Fruit fly (Drosophila melanogaster) whole organism, embryonic: ENCODE data around the gene SP555.
A peak's percentile ranks its signal among the peaks of the same experiment; 100 is the strongest.

Experiments
- Ada2b ChIP-seq: fragments of 200-800 bp; sonication (Bioruptor generic); IDR thresholded peaks from 2 replicates; pipeline ENCODE4 v1.3.6; 2022; ENCODE audit warnings: missing biosample characterization, missing genetic modification characterization
- Atf-2 ChIP-seq: fragments of 200-800 bp; sonication (Bioruptor generic); optimal IDR thresholded peaks from 2 replicates; lab custom pipeline; 2016; ENCODE audit warnings: missing biosample characterization, missing genetic modification characterization
- B-H2 ChIP-seq: fragments of 200-800 bp; sonication (Bioruptor generic); optimal IDR thresholded peaks from 2 replicates; lab custom pipeline; 2018; ENCODE audit warnings: missing biosample characterization, mild to moderate bottlenecking, missing genetic modification characterization
- BtbVII ChIP-seq: fragments of 200-800 bp; sonication (Bioruptor generic); optimal IDR thresholded peaks from 3 replicates; lab custom pipeline; 2017; ENCODE audit warnings: missing biosample characterization, mild to moderate bottlenecking, missing genetic modification characterization
- CG10209 ChIP-seq: fragments of 200-800 bp; sonication (Bioruptor generic); optimal IDR thresholded peaks from 3 replicates; lab custom pipeline; 2017; ENCODE audit warnings: missing biosample characterization, mild to moderate bottlenecking, missing genetic modification characterization, missing genetic modification reagents
- CG12769 ChIP-seq: fragments of 200-800 bp; sonication (Bioruptor generic); optimal IDR thresholded peaks from 2 replicates; lab custom pipeline; 2019; ENCODE audit warnings: missing biosample characterization, mild to moderate bottlenecking, missing genetic modification characterization, moderate library complexity
- CG13287 ChIP-seq: fragments of 200-800 bp; sonication (Bioruptor generic); IDR thresholded peaks from 2 replicates; pipeline ENCODE4 v1.3.6; 2022; ENCODE audit warnings: missing biosample characterization, missing genetic modification characterization; ENCODE audit not compliant: partially characterized antibody
- CG13296 ChIP-seq: fragments of 200-800 bp; sonication (Bioruptor generic); optimal IDR thresholded peaks from 3 replicates; lab custom pipeline; 2018; ENCODE audit warnings: missing biosample characterization, mild to moderate bottlenecking, missing genetic modification characterization
- CG13424 ChIP-seq: fragments of 200-800 bp; sonication (Bioruptor generic); optimal IDR thresholded peaks from 2 replicates; lab custom pipeline; 2019; ENCODE audit warnings: missing biosample characterization, mild to moderate bottlenecking, missing genetic modification characterization, moderate library complexity
- CG13624 ChIP-seq: fragments of 200-800 bp; sonication (Bioruptor generic); optimal IDR thresholded peaks from 2 replicates; lab custom pipeline; 2016; ENCODE audit warnings: missing biosample characterization, missing genetic modification characterization
- CG13894 ChIP-seq: fragments of 200-800 bp; sonication (Bioruptor generic); optimal IDR thresholded peaks from 3 replicates; lab custom pipeline; 2018; ENCODE audit warnings: missing biosample characterization, mild to moderate bottlenecking, missing genetic modification characterization, moderate library complexity
- CG14710 ChIP-seq: fragments of 200-800 bp; sonication (Bioruptor generic); optimal IDR thresholded peaks from 3 replicates; lab custom pipeline; 2019; ENCODE audit warnings: missing biosample characterization, mild to moderate bottlenecking, missing genetic modification characterization, moderate library complexity
- CG15479 ChIP-seq: fragments of 200-800 bp; sonication (Bioruptor generic); optimal IDR thresholded peaks from 3 replicates; lab custom pipeline; 2019; ENCODE audit warnings: missing biosample characterization, mild to moderate bottlenecking, missing genetic modification characterization, moderate library complexity
- CG15514 ChIP-seq: fragments of 200-800 bp; sonication (Bioruptor generic); optimal IDR thresholded peaks from 3 replicates; lab custom pipeline; 2017; ENCODE audit warnings: missing biosample characterization, missing genetic modification characterization, mild to moderate bottlenecking, moderate library complexity, missing genetic modification reagents
- CG17361 ChIP-seq: fragments of 200-800 bp; sonication (Bioruptor generic); IDR thresholded peaks from 3 replicates; pipeline ENCODE4 v1.3.6; 2022; ENCODE audit warnings: missing biosample characterization, missing genetic modification characterization
- CG17568 ChIP-seq: fragments of 200-800 bp; sonication (Bioruptor generic); optimal IDR thresholded peaks from 2 replicates; lab custom pipeline; 2018; ENCODE audit warnings: missing biosample characterization, mild to moderate bottlenecking, missing genetic modification characterization, moderate library complexity
- CG18476 ChIP-seq: fragments of 200-800 bp; sonication (Bioruptor generic); optimal IDR thresholded peaks from 2 replicates; lab custom pipeline; 2016; ENCODE audit warnings: missing biosample characterization, mild to moderate bottlenecking, missing genetic modification characterization
- CG18599 ChIP-seq: fragments of 200-800 bp; sonication (Bioruptor generic); optimal IDR thresholded peaks from 3 replicates; lab custom pipeline; 2017; ENCODE audit warnings: missing biosample characterization, missing genetic modification characterization, mild to moderate bottlenecking, moderate library complexity, missing genetic modification reagents
- CG31388 ChIP-seq: fragments of 200-800 bp; sonication (Bioruptor generic); optimal IDR thresholded peaks from 2 replicates; lab custom pipeline; 2016; ENCODE audit warnings: missing biosample characterization, missing genetic modification characterization
- CG5245 ChIP-seq: fragments of 200-800 bp; sonication (Bioruptor generic); optimal IDR thresholded peaks from 3 replicates; lab custom pipeline; 2016; ENCODE audit warnings: missing biosample characterization, missing genetic modification characterization
- CG6654 ChIP-seq: fragments of 200-800 bp; sonication (Bioruptor generic); optimal IDR thresholded peaks from 2 replicates; lab custom pipeline; 2017; ENCODE audit warnings: missing biosample characterization, mild to moderate bottlenecking, missing genetic modification characterization
- CG9817 ChIP-seq: fragments of 200-800 bp; sonication (Bioruptor generic); optimal IDR thresholded peaks from 2 replicates; lab custom pipeline; 2018; ENCODE audit warnings: missing biosample characterization, mild to moderate bottlenecking, missing genetic modification characterization, moderate library complexity
- CTCF ChIP-seq: fragments of 200-800 bp; sonication (Bioruptor generic); optimal IDR thresholded peaks from 2 replicates; lab custom pipeline; 2017; ENCODE audit warnings: missing biosample characterization, mild to moderate bottlenecking, missing genetic modification characterization, moderate library complexity
- CrebB ChIP-seq: fragments of 200-800 bp; sonication (Bioruptor generic); optimal IDR thresholded peaks from 3 replicates; lab custom pipeline; 2018; ENCODE audit warnings: missing biosample characterization, mild to moderate bottlenecking, missing genetic modification characterization
- Dbx ChIP-seq: fragments of 200-800 bp; sonication (Bioruptor generic); IDR thresholded peaks from 3 replicates; pipeline ENCODE4 v1.3.6; 2022; ENCODE audit warnings: missing biosample characterization, missing genetic modification characterization
- Dref ChIP-seq: fragments of 200-800 bp; sonication (Bioruptor generic); IDR thresholded peaks from 2 replicates; pipeline ENCODE4 v1.3.6; 2022; ENCODE audit warnings: missing biosample characterization, missing genetic modification characterization
- Drgx ChIP-seq: fragments of 200-800 bp; sonication (Bioruptor generic); IDR thresholded peaks from 2 replicates; pipeline ENCODE4 v1.3.6; 2022; ENCODE audit warnings: missing biosample characterization, missing genetic modification characterization
- Hr3 ChIP-seq: fragments of 200-800 bp; sonication (Bioruptor generic); optimal IDR thresholded peaks from 3 replicates; lab custom pipeline; 2016; ENCODE audit warnings: missing biosample characterization, missing genetic modification characterization
- Hr51 ChIP-seq, 2 experiments: fragments of 200-800 bp; sonication (Bioruptor generic); optimal IDR thresholded peaks; 2 replicates in 1 of 2; 3 replicates in 1 of 2; lab custom pipeline; 2016 to 2018; ENCODE audit warnings: missing biosample characterization in 2 of 2, missing genetic modification characterization in 2 of 2, mild to moderate bottlenecking in 1 of 2, moderate library complexity in 1 of 2
- Med ChIP-seq: fragments of 200-800 bp; sonication (Bioruptor generic); peaks from one replicate; lab custom pipeline; 2016; ENCODE audit warnings: missing biosample characterization, missing genetic modification characterization, mild to moderate bottlenecking, inconsistent platforms, moderate library complexity
- NC2α ChIP-seq: fragments of 200-800 bp; sonication (Bioruptor generic); optimal IDR thresholded peaks from 2 replicates; lab custom pipeline; 2016; ENCODE audit warnings: missing biosample characterization, missing genetic modification characterization
- NFAT ChIP-seq: fragments of 200-800 bp; sonication (Bioruptor generic); IDR thresholded peaks from 2 replicates; pipeline ENCODE4 v1.3.6; 2022; ENCODE audit warnings: missing biosample characterization, missing genetic modification characterization
- Vsx1 ChIP-seq: fragments of 200-800 bp; sonication (Bioruptor generic); optimal IDR thresholded peaks from 2 replicates; lab custom pipeline; 2017; ENCODE audit warnings: missing biosample characterization, mild to moderate bottlenecking, missing genetic modification characterization, missing genetic modification reagents
- br ChIP-seq: fragments of >200 bp; optimal IDR thresholded peaks from 2 replicates; lab custom pipeline; 2017
- corto ChIP-seq: fragments of 200-800 bp; sonication (Bioruptor generic); optimal IDR thresholded peaks from 2 replicates; lab custom pipeline; 2016; ENCODE audit warnings: missing biosample characterization, mild to moderate bottlenecking, missing genetic modification characterization, moderate library complexity
- dmrt11E ChIP-seq: fragments of 200-800 bp; sonication (Bioruptor generic); optimal IDR thresholded peaks from 3 replicates; lab custom pipeline; 2018; ENCODE audit warnings: missing biosample characterization, mild to moderate bottlenecking, missing genetic modification characterization, moderate library complexity
- lilli ChIP-seq: fragments of 200-800 bp; sonication (Bioruptor generic); optimal IDR thresholded peaks from 3 replicates; lab custom pipeline; 2016; ENCODE audit warnings: missing biosample characterization, missing genetic modification characterization
- org-1 ChIP-seq: fragments of 200-800 bp; sonication (Bioruptor generic); optimal IDR thresholded peaks from 2 replicates; lab custom pipeline; 2017; ENCODE audit warnings: missing biosample characterization, missing genetic modification characterization
- pum ChIP-seq: fragments of 200-800 bp; sonication (Bioruptor generic); optimal IDR thresholded peaks from 2 replicates; lab custom pipeline; 2016; ENCODE audit warnings: missing biosample characterization, missing genetic modification characterization
- pzg ChIP-seq: fragments of 200-800 bp; sonication (Bioruptor generic); optimal IDR thresholded peaks from 3 replicates; lab custom pipeline; 2018; ENCODE audit warnings: missing biosample characterization, mild to moderate bottlenecking, missing genetic modification characterization, moderate library complexity
- slou ChIP-seq: fragments of 200-800 bp; sonication (Bioruptor generic); optimal IDR thresholded peaks from 3 replicates; lab custom pipeline; 2016; ENCODE audit warnings: missing biosample characterization, missing genetic modification characterization
- sna ChIP-seq: fragments of 200-800 bp; sonication (Bioruptor generic); IDR thresholded peaks from 2 replicates; pipeline ENCODE4 v1.3.6; 2022; ENCODE audit warnings: missing biosample characterization, missing genetic modification characterization; ENCODE audit not compliant: partially characterized antibody
- sob ChIP-seq: fragments of 200-800 bp; sonication (Bioruptor generic); IDR thresholded peaks from 2 replicates; pipeline ENCODE4 v1.3.6; 2022; ENCODE audit warnings: missing biosample characterization, missing genetic modification characterization
- sug ChIP-seq: fragments of 200-800 bp; optimal IDR thresholded peaks from 2 replicates; lab custom pipeline; 2019; ENCODE audit warnings: missing biosample characterization, mild to moderate bottlenecking, missing genetic modification characterization, moderate library complexity
- tgo ChIP-seq: fragments of 200-800 bp; sonication (Bioruptor generic); IDR thresholded peaks from 3 replicates; pipeline ENCODE4 v1.3.6; 2022; ENCODE audit warnings: missing biosample characterization, missing genetic modification characterization
- tio ChIP-seq: fragments of 200-800 bp; sonication (Bioruptor generic); optimal IDR thresholded peaks from 2 replicates; lab custom pipeline; 2017; ENCODE audit warnings: missing biosample characterization, missing genetic modification characterization, inconsistent platforms
- tna ChIP-seq: fragments of 200-800 bp; sonication (Bioruptor generic); IDR thresholded peaks from 2 replicates; pipeline ENCODE4 v1.3.6; 2022; ENCODE audit warnings: missing biosample characterization, missing genetic modification characterization; ENCODE audit not compliant: partially characterized antibody
- wek ChIP-seq: fragments of 200-800 bp; sonication (Bioruptor generic); optimal IDR thresholded peaks from 3 replicates; lab custom pipeline; 2018; ENCODE audit warnings: missing biosample characterization, mild to moderate bottlenecking, missing genetic modification characterization, moderate library complexity
- zen ChIP-seq: fragments of 200-800 bp; sonication (Bioruptor generic); optimal IDR thresholded peaks from 3 replicates; lab custom pipeline; 2018; ENCODE audit warnings: missing biosample characterization, mild to moderate bottlenecking, missing genetic modification characterization, moderate library complexity
- zf30C ChIP-seq: fragments of 200-800 bp; sonication (Bioruptor generic); optimal IDR thresholded peaks from 3 replicates; lab custom pipeline; 2018; ENCODE audit warnings: missing biosample characterization, mild to moderate bottlenecking, missing genetic modification characterization
- zfh2 ChIP-seq: fragments of 200-800 bp; sonication (Bioruptor generic); optimal IDR thresholded peaks from 2 replicates; lab custom pipeline; 2016; ENCODE audit warnings: missing biosample characterization, missing genetic modification characterization

Gene SP555

DNA sequence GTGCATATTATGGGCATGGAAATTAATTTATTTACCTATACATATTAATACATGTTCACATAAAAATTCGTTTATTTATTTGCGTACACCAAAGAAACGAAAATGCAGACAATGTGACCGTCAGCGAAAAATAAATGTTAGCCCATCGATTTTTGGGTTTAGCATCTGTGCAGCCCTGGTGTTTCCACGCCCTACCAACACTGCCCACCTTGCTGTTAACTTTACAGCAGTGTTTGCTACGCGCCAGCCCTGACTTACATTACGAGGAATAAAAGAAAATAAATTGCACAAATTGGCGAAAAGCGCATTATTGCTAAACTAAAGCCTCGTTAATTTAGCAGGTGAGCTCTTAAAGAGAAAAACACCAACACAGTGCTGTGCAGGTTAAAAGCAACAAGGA lies 5.5 kb downstream of the SP555 start, which contains the start of the genes CG33995, CG44000 and CG44001 (continued):
- TF ChIP-seq dmrt11E (tag; lab: Kevin White, UChicago) = peak; percentile 23
- peak; percentile 28; the same call in 2 of the 3 replicates for TF ChIP-seq tgo (GFP tag; lab: Robert Waterston, UW)
- peak; percentile 75 for TF ChIP-seq lilli (GFP tag; lab: Kevin White, UChicago)
- no peak for TF ChIP-seq CTCF (GFP tag; lab: Kevin White, UChicago)
- peak; percentile 64 for TF ChIP-seq zfh2 (GFP tag; lab: Kevin White, UChicago)
- TF ChIP-seq corto (GFP tag; lab: Kevin White, UChicago) = no peak
- peak; percentile 52 for TF ChIP-seq pum (GFP tag; lab: Kevin White, UChicago)
- peak; percentile 17 for TF ChIP-seq CG10209
- no peak for TF ChIP-seq CG6654 (GFP tag; lab: Kevin White, UChicago)
- TF ChIP-seq CrebB (tag; lab: Kevin White, UChicago) = peak; percentile 11
- TF ChIP-seq zf30C (GFP tag; lab: Kevin White, UChicago) = no peak
- peak; percentile 45 for TF ChIP-seq CG5245
- peak; percentile 8 for TF ChIP-seq NC2α (GFP tag; lab: Kevin White, UChicago)
- TF ChIP-seq sob (GFP tag; lab: Robert Waterston, UW) = peak; percentile 55
- no peak for TF ChIP-seq tna (GFP tag; lab: Robert Waterston, UW)
- TF ChIP-seq BtbVII (GFP tag; lab: Kevin White, UChicago) = no peak
- peak; percentile 53; the same call in 2 of the 3 replicates for TF ChIP-seq Dbx
- no peak for TF ChIP-seq CG17568 (GFP tag; lab: Kevin White, UChicago)
- TF ChIP-seq Drgx (GFP tag; lab: Robert Waterston, UW) = 0 out of 2 replicates have a peak, but pooled peaks have one; percentile 6
- no peak for TF ChIP-seq CG18476 (GFP tag; lab: Kevin White, UChicago)
- peak; percentile 17 for TF ChIP-seq CG13424 (tag; lab: Kevin White, UChicago)
- TF ChIP-seq CG9817 (tag; lab: Kevin White, UChicago) = peak; percentile 52
- no peak for TF ChIP-seq tio
- peak; percentile 33 for TF ChIP-seq sug (tag; lab: Kevin White, UChicago)
- TF ChIP-seq Hr51 (GFP tag; optimal IDR thresholded peaks at IDR 0.05; lab: Kevin White, UChicago) = peak; percentile 10 to 60
- no peak for TF ChIP-seq Ada2b (GFP tag; lab: Robert Waterston, UW)
- TF ChIP-seq CG15479 = peak; percentile 91
- peak; percentile 84 for TF ChIP-seq CG15514 (GFP tag; lab: Kevin White, UChicago)
- TF ChIP-seq NFAT (GFP tag; lab: Robert Waterston, UW) = peak; percentile 71
- TF ChIP-seq CG14710 (tag; lab: Kevin White, UChicago) = peak; percentile 86
- TF ChIP-seq Dref (GFP tag; lab: Robert Waterston, UW) = peak; percentile 55
- TF ChIP-seq CG12769 = peak; percentile 61
- no peak for TF ChIP-seq CG31388
- TF ChIP-seq Hr3 (GFP tag; lab: Kevin White, UChicago) = peak; percentile 46
- TF ChIP-seq zen (tag; lab: Kevin White, UChicago) = peak; percentile 46
- TF ChIP-seq B-H2 (GFP tag; lab: Kevin White, UChicago) = peak; percentile 79
- no peak for TF ChIP-seq CG13296 (GFP tag; lab: Kevin White, UChicago)
- TF ChIP-seq CG13894 = peak; percentile 34
- no peak for TF ChIP-seq br (lab: Kevin White, UChicago)
- no peak for TF ChIP-seq Atf-2 (GFP tag; lab: Kevin White, UChicago)
- peak; percentile 68 for TF ChIP-seq CG13624
- TF ChIP-seq Med (GFP tag; lab: Kevin White, UChicago) = peak; percentile 96
- TF ChIP-seq org-1 (GFP tag; lab: Kevin White, UChicago) = no peak
- no peak for TF ChIP-seq wek (GFP tag; lab: Kevin White, UChicago)
- 0 out of 3 replicates have a peak, but pooled peaks have one; percentile 16 for TF ChIP-seq CG17361
- no peak for TF ChIP-seq slou (GFP tag; lab: Kevin White, UChicago)
- peak; percentile 97 for TF ChIP-seq pzg (GFP tag; lab: Kevin White, UChicago)
- TF ChIP-seq sna (GFP tag; lab: Robert Waterston, UW) = 0 out of 2 replicates have a peak, but pooled peaks have one; percentile 4
- no peak for TF ChIP-seq Vsx1 (GFP tag; lab: Kevin White, UChicago)
- no peak for TF ChIP-seq CG18599 (GFP tag; lab: Kevin White, UChicago)
- TF ChIP-seq CG13287 (GFP tag; lab: Robert Waterston, UW) = peak; percentile 55
